Fruit fly (Drosophila melanogaster) whole organism, embryonic: ENCODE results near the gene CG3032.
A peak's percentile ranks its signal among the peaks of the same experiment; 100 is the strongest.

Source experiments
- Blimp-1 ChIP-seq: fragments of 200-800 bp; sonication (Bioruptor generic); optimal IDR thresholded peaks from 3 replicates; lab custom pipeline; 2018; ENCODE audit warnings: missing biosample characterization, missing genetic modification characterization, mild to moderate bottlenecking, moderate library complexity, missing genetic modification reagents
- BtbVII ChIP-seq: fragments of 200-800 bp; sonication (Bioruptor generic); optimal IDR thresholded peaks from 3 replicates; lab custom pipeline; 2017; ENCODE audit warnings: missing biosample characterization, mild to moderate bottlenecking, missing genetic modification characterization
- CG16813 ChIP-seq: fragments of 200-800 bp; sonication (Bioruptor generic); IDR thresholded peaks from 3 replicates; pipeline ENCODE4 v1.3.6; 2022; ENCODE audit warnings: missing biosample characterization, missing genetic modification characterization; ENCODE audit not compliant: partially characterized antibody
- CG17612 ChIP-seq: fragments of 200-800 bp; sonication (Bioruptor generic); IDR thresholded peaks from 2 replicates; pipeline ENCODE4 v1.3.6; 2022; ENCODE audit warnings: missing biosample characterization, missing genetic modification characterization
- CG6654 ChIP-seq: fragments of 200-800 bp; sonication (Bioruptor generic); optimal IDR thresholded peaks from 2 replicates; lab custom pipeline; 2017; ENCODE audit warnings: missing biosample characterization, mild to moderate bottlenecking, missing genetic modification characterization
- Hr3 ChIP-seq: fragments of 200-800 bp; sonication (Bioruptor generic); optimal IDR thresholded peaks from 3 replicates; lab custom pipeline; 2016; ENCODE audit warnings: missing biosample characterization, missing genetic modification characterization
- Neu2 ChIP-seq: fragments of 200-800 bp; sonication (Bioruptor generic); optimal IDR thresholded peaks from 3 replicates; lab custom pipeline; 2016; ENCODE audit warnings: missing biosample characterization, missing genetic modification characterization, borderline replicate concordance
- cas ChIP-seq: fragments of 200-800 bp; sonication (Bioruptor generic); IDR thresholded peaks from 2 replicates; pipeline ENCODE4 v1.3.6; 2022; ENCODE audit warnings: missing biosample characterization, missing genetic modification characterization
- mirr ChIP-seq: fragments of 200-800 bp; sonication (Bioruptor generic); optimal IDR thresholded peaks from 3 replicates; lab custom pipeline; 2018; ENCODE audit warnings: missing biosample characterization, mild to moderate bottlenecking, missing genetic modification characterization
- usp ChIP-seq: fragments of >200 bp; optimal IDR thresholded peaks from 2 replicates; lab custom pipeline; 2017; ENCODE audit warnings: missing biosample characterization, missing genetic modification characterization
- wor ChIP-seq: fragments of 200-800 bp; sonication (Bioruptor generic); IDR thresholded peaks from 2 replicates; pipeline ENCODE4 v1.3.6; 2022; ENCODE audit warnings: missing biosample characterization, missing genetic modification characterization

DNA sequence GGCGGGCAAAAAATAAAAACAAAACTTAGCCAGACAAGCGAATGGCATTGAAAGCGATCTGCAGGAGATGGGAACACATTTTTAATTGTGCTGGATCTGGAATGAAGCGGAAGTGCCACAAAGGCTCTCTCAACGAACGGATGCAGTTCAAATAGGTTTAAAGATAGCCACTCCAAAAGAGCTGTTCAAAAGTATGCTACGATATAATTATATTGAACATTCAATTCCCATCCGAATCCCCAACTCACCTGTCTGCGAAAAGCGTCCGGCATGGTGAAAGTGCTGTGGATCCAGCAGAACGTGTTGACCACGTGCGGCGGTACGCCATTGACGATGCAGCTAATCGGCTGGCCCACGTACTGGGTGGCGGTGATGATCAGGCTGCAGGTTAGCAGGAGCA, 36.8 kb downstream of the CG3032 start:
- no peak for TF ChIP-seq wor (GFP tag; lab: Robert Waterston, UW)
- TF ChIP-seq Blimp-1 (GFP tag; lab: Kevin White, UChicago): no peak
- no peak for TF ChIP-seq mirr
- TF ChIP-seq BtbVII (GFP tag; lab: Kevin White, UChicago): no peak
- no peak for TF ChIP-seq Hr3
- TF ChIP-seq CG6654 (GFP tag; lab: Kevin White, UChicago): no peak
- TF ChIP-seq CG16813 (GFP tag; lab: Robert Waterston, UW): no peak
- TF ChIP-seq CG17612: peak; percentile 87
- TF ChIP-seq usp (GFP tag; lab: Kevin White, UChicago): no peak
- TF ChIP-seq cas (GFP tag; lab: Robert Waterston, UW): no peak
- no peak for TF ChIP-seq Neu2
